Fruit fly (Drosophila melanogaster) whole organism, embryonic: ENCODE results near the gene Vha16-2.

Experiments
- B-H1 ChIP-seq: fragments of 200-800 bp; sonication (Bioruptor generic); IDR thresholded peaks from 3 replicates; pipeline ENCODE4 v1.3.6; 2022; ENCODE audit warnings: missing biosample characterization, missing genetic modification characterization
- CG10147 ChIP-seq: fragments of 200-800 bp; sonication (Bioruptor generic); optimal IDR thresholded peaks from 2 replicates; lab custom pipeline; 2019; ENCODE audit warnings: missing biosample characterization, mild to moderate bottlenecking, missing genetic modification characterization, moderate library complexity
- CG10267 ChIP-seq: fragments of 200-800 bp; sonication (Bioruptor generic); optimal IDR thresholded peaks from 2 replicates; lab custom pipeline; 2018; ENCODE audit warnings: missing biosample characterization, mild to moderate bottlenecking, missing genetic modification characterization, moderate library complexity
- CG10462 ChIP-seq: fragments of 200-800 bp; sonication (Bioruptor generic); optimal IDR thresholded peaks from 2 replicates; lab custom pipeline; 2016; ENCODE audit warnings: missing biosample characterization, missing genetic modification characterization
- CG10979 ChIP-seq: fragments of 200-800 bp; sonication (Bioruptor generic); optimal IDR thresholded peaks from 2 replicates; lab custom pipeline; 2018; ENCODE audit warnings: missing biosample characterization, mild to moderate bottlenecking, missing genetic modification characterization, moderate library complexity
- CG11247 ChIP-seq: fragments of 200-800 bp; sonication (Bioruptor generic); IDR thresholded peaks from 2 replicates; pipeline ENCODE4 v1.3.6; 2022; ENCODE audit warnings: missing biosample characterization, missing genetic modification characterization
- CG11504 ChIP-seq: fragments of 200-800 bp; sonication (Bioruptor generic); optimal IDR thresholded peaks from 3 replicates; lab custom pipeline; 2019; ENCODE audit warnings: missing biosample characterization, mild to moderate bottlenecking, missing genetic modification characterization, moderate library complexity
- CG11695 ChIP-seq: fragments of 200-800 bp; sonication (Bioruptor generic); IDR thresholded peaks from 3 replicates; pipeline ENCODE4 v1.3.6; 2022; ENCODE audit warnings: missing biosample characterization, missing genetic modification characterization
- CG1233 ChIP-seq: fragments of 200-800 bp; sonication (Bioruptor generic); optimal IDR thresholded peaks from 4 replicates; lab custom pipeline; 2018; ENCODE audit warnings: missing biosample characterization, mild to moderate bottlenecking, missing genetic modification characterization
- CG13624 ChIP-seq: fragments of 200-800 bp; sonication (Bioruptor generic); optimal IDR thresholded peaks from 2 replicates; lab custom pipeline; 2016; ENCODE audit warnings: missing biosample characterization, missing genetic modification characterization
- CG13775 ChIP-seq: fragments of 200-800 bp; sonication (Bioruptor generic); optimal IDR thresholded peaks from 3 replicates; lab custom pipeline; 2017; ENCODE audit warnings: missing biosample characterization, mild to moderate bottlenecking, missing genetic modification characterization
- CG16779 ChIP-seq: fragments of 200-800 bp; sonication (Bioruptor generic); IDR thresholded peaks from 2 replicates; pipeline ENCODE4 v1.3.6; 2022; ENCODE audit warnings: missing biosample characterization, missing genetic modification characterization
- CG1792 ChIP-seq: fragments of 200-800 bp; sonication (Bioruptor generic); optimal IDR thresholded peaks from 2 replicates; lab custom pipeline; 2016; ENCODE audit warnings: missing biosample characterization, missing genetic modification characterization
- CG18011 ChIP-seq: fragments of 200-800 bp; sonication (Bioruptor generic); optimal IDR thresholded peaks from 2 replicates; lab custom pipeline; 2017; ENCODE audit warnings: missing biosample characterization, missing genetic modification characterization, mild to moderate bottlenecking, moderate library complexity, missing genotype
- CG3281 ChIP-seq: fragments of 200-800 bp; sonication (Bioruptor generic); optimal IDR thresholded peaks from 3 replicates; lab custom pipeline; 2017; ENCODE audit warnings: missing biosample characterization, mild to moderate bottlenecking, missing genetic modification characterization
- CG33213 ChIP-seq: fragments of 200-800 bp; sonication (Bioruptor generic); optimal IDR thresholded peaks from 3 replicates; lab custom pipeline; 2016; ENCODE audit warnings: missing biosample characterization, missing genetic modification characterization
- CG3995 ChIP-seq: fragments of 200-800 bp; sonication (Bioruptor generic); optimal IDR thresholded peaks from 3 replicates; lab custom pipeline; 2016; ENCODE audit warnings: missing biosample characterization, missing genetic modification characterization
- CG42726 ChIP-seq: fragments of 200-800 bp; sonication (Bioruptor generic); IDR thresholded peaks from 2 replicates; pipeline ENCODE4 v1.3.6; 2022; ENCODE audit warnings: missing biosample characterization, missing genetic modification characterization; ENCODE audit not compliant: partially characterized antibody
- CG4282 ChIP-seq: fragments of 200-800 bp; sonication (Bioruptor generic); optimal IDR thresholded peaks from 2 replicates; lab custom pipeline; 2016; ENCODE audit warnings: missing biosample characterization, missing genetic modification characterization
- CG5180 ChIP-seq: fragments of 200-800 bp; sonication (Bioruptor generic); optimal IDR thresholded peaks from 3 replicates; lab custom pipeline; 2017; ENCODE audit warnings: missing biosample characterization, missing genetic modification characterization, mild to moderate bottlenecking, moderate library complexity, missing genetic modification reagents
- CG6689 ChIP-seq: fragments of 200-800 bp; sonication (Bioruptor generic); IDR thresholded peaks from 2 replicates; pipeline ENCODE4 v1.3.6; 2022; ENCODE audit warnings: missing biosample characterization, missing genetic modification characterization
- CG7786 ChIP-seq: fragments of 200-800 bp; sonication (Bioruptor generic); optimal IDR thresholded peaks from 2 replicates; lab custom pipeline; 2016; ENCODE audit warnings: missing biosample characterization, missing genetic modification characterization
- CG8359 ChIP-seq: fragments of 200-800 bp; sonication (Bioruptor generic); optimal IDR thresholded peaks from 2 replicates; lab custom pipeline; 2017; ENCODE audit warnings: missing biosample characterization, mild to moderate bottlenecking, missing genetic modification characterization, borderline replicate concordance
- CG8924 ChIP-seq: fragments of 200-800 bp; optimal IDR thresholded peaks from 3 replicates; lab custom pipeline; 2019; ENCODE audit warnings: missing biosample characterization, mild to moderate bottlenecking, missing genetic modification characterization, moderate library complexity
- CG9437 ChIP-seq: fragments of 200-800 bp; sonication (Bioruptor generic); optimal IDR thresholded peaks from 2 replicates; lab custom pipeline; 2018; ENCODE audit warnings: missing biosample characterization, mild to moderate bottlenecking, missing genetic modification characterization
- D19A ChIP-seq: fragments of 200-800 bp; optimal IDR thresholded peaks from 3 replicates; lab custom pipeline; 2019; ENCODE audit warnings: missing biosample characterization, mild to moderate bottlenecking, missing genetic modification characterization, moderate library complexity
- Dref ChIP-seq: fragments of 200-800 bp; sonication (Bioruptor generic); IDR thresholded peaks from 2 replicates; pipeline ENCODE4 v1.3.6; 2022; ENCODE audit warnings: missing biosample characterization, missing genetic modification characterization
- Hr3 ChIP-seq: fragments of 200-800 bp; sonication (Bioruptor generic); optimal IDR thresholded peaks from 3 replicates; lab custom pipeline; 2016; ENCODE audit warnings: missing biosample characterization, missing genetic modification characterization
- NC2α ChIP-seq: fragments of 200-800 bp; sonication (Bioruptor generic); optimal IDR thresholded peaks from 2 replicates; lab custom pipeline; 2016; ENCODE audit warnings: missing biosample characterization, missing genetic modification characterization
- Sox100B ChIP-seq: fragments of 200-800 bp; sonication (Bioruptor generic); optimal IDR thresholded peaks from 3 replicates; lab custom pipeline; 2018; ENCODE audit warnings: missing biosample characterization, mild to moderate bottlenecking, missing genetic modification characterization
- Taf1 ChIP-seq: fragments of 200-800 bp; sonication (Bioruptor generic); IDR thresholded peaks from 2 replicates; pipeline ENCODE4 v1.3.6; 2022; ENCODE audit warnings: missing biosample characterization, missing genetic modification characterization
- Xrp1 ChIP-seq: fragments of 200-800 bp; sonication (Bioruptor generic); IDR thresholded peaks from 2 replicates; pipeline ENCODE4 v1.3.6; 2022; ENCODE audit warnings: missing biosample characterization, missing genetic modification characterization
- YL-1 ChIP-seq: fragments of 200-800 bp; sonication (Bioruptor generic); optimal IDR thresholded peaks from 3 replicates; lab custom pipeline; 2017; ENCODE audit warnings: missing biosample characterization, mild to moderate bottlenecking, missing genetic modification characterization
- bab2 ChIP-seq: fragments of 200-800 bp; sonication (Bioruptor generic); optimal IDR thresholded peaks from 2 replicates; lab custom pipeline; 2016; ENCODE audit warnings: missing biosample characterization, missing genetic modification characterization
- cad ChIP-seq: fragments of >200 bp; optimal IDR thresholded peaks from 2 replicates; lab custom pipeline; 2017; ENCODE audit warnings: missing biosample characterization, missing genetic modification characterization
- crc ChIP-seq: fragments of 200-800 bp; sonication (Bioruptor generic); optimal IDR thresholded peaks from 2 replicates; lab custom pipeline; 2016; ENCODE audit warnings: missing biosample characterization, missing genetic modification characterization
- ewg ChIP-seq: fragments of 200-800 bp; sonication (Bioruptor generic); optimal IDR thresholded peaks from 3 replicates; lab custom pipeline; 2017; ENCODE audit warnings: mild to moderate bottlenecking, missing biosample characterization, missing genetic modification reagents, missing genetic modification characterization
- exex ChIP-seq: fragments of 200-800 bp; sonication (Bioruptor generic); optimal IDR thresholded peaks from 4 replicates; lab custom pipeline; 2018; ENCODE audit warnings: missing biosample characterization, mild to moderate bottlenecking, missing genetic modification characterization, moderate library complexity
- gro ChIP-seq: fragments of 200-800 bp; sonication (Bioruptor generic); optimal IDR thresholded peaks from 2 replicates; lab custom pipeline; 2016; ENCODE audit warnings: missing biosample characterization, missing genetic modification characterization
- ham ChIP-seq: fragments of 200-800 bp; sonication (Bioruptor generic); IDR thresholded peaks from 2 replicates; pipeline ENCODE4 v1.3.6; 2022; ENCODE audit warnings: missing biosample characterization, missing genetic modification characterization
- hbn ChIP-seq: fragments of 200-800 bp; sonication (Bioruptor generic); IDR thresholded peaks from 2 replicates; pipeline ENCODE4 v1.3.6; 2022; ENCODE audit warnings: missing biosample characterization, missing genetic modification characterization; ENCODE audit not compliant: partially characterized antibody
- lilli ChIP-seq: fragments of 200-800 bp; sonication (Bioruptor generic); optimal IDR thresholded peaks from 3 replicates; lab custom pipeline; 2016; ENCODE audit warnings: missing biosample characterization, missing genetic modification characterization
- otp ChIP-seq: fragments of 200-800 bp; sonication (Bioruptor generic); IDR thresholded peaks from 3 replicates; pipeline ENCODE4, ENCODE4 v1.3.6; 2022; ENCODE audit warnings: missing biosample characterization, missing genetic modification characterization
- p53 ChIP-seq: fragments of 200-800 bp; sonication (Bioruptor generic); optimal IDR thresholded peaks from 2 replicates; lab custom pipeline; 2016; ENCODE audit warnings: missing biosample characterization, missing genetic modification characterization
- pnt ChIP-seq: fragments of 200-800 bp; sonication (Bioruptor generic); optimal IDR thresholded peaks from 3 replicates; lab custom pipeline; 2016; ENCODE audit warnings: missing biosample characterization, missing genetic modification characterization
- pum ChIP-seq: fragments of 200-800 bp; sonication (Bioruptor generic); optimal IDR thresholded peaks from 2 replicates; lab custom pipeline; 2016; ENCODE audit warnings: missing biosample characterization, missing genetic modification characterization
- sd ChIP-seq: fragments of 200-800 bp; sonication (Bioruptor generic); optimal IDR thresholded peaks from 3 replicates; lab custom pipeline; 2018; ENCODE audit warnings: missing biosample characterization, mild to moderate bottlenecking, missing genetic modification characterization, moderate library complexity
- slbo ChIP-seq: fragments of 200-800 bp; sonication (Bioruptor generic); IDR thresholded peaks from 2 replicates; pipeline ENCODE4 v1.3.6; 2022; ENCODE audit warnings: missing biosample characterization, missing genetic modification characterization
- so ChIP-seq: fragments of 200-800 bp; sonication (Bioruptor generic); IDR thresholded peaks from 3 replicates; pipeline ENCODE4 v1.3.6; 2022; ENCODE audit warnings: missing biosample characterization, missing genetic modification characterization
- ttk ChIP-seq: fragments of 200-800 bp; sonication (Bioruptor generic); IDR thresholded peaks from 2 replicates; pipeline ENCODE4 v2.1.2; 2022; ENCODE audit warnings: missing biosample characterization, missing genetic modification characterization

The Vha16-2 gene

DNA sequence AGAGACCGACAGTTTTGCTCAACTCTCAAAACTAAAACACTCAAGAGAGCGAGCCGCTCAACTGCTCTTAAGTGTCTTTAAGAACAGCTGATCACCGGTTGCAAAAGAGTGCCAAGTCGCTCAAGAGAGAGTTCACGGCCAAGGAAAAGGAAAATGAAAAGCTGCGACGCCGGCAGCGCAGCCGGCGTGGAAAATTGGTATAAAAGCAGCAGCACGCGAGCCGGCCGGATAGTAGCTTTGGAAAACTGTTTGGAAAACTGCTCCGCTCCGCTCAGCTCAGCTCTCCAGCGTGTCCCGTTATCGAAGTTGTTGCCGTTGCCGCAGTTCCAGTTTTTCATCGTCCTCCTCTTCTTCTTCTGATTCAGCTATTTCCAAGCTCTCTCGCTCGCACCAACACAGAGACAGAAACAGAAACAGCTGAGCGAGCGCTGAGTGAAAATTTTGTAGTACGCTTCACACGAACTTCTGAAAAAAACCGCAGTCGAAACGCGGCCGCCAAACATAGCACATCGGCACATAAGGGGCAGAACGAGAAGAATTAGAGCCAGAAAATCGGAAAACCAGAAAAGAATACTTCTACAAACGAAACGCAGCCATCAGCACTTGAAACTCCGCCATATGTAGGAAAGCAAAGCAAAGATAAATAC, 12.7 kb downstream of the Vha16-2 start, which contains the start of gene chrb (continued):
- TF ChIP-seq D19A (tag; lab: Kevin White, UChicago) = peak; percentile 55
- peak; percentile 21 for TF ChIP-seq pnt
- no peak for TF ChIP-seq Taf1
- peak; percentile 51 for TF ChIP-seq CG13775 (GFP tag; lab: Kevin White, UChicago)
- no peak for TF ChIP-seq ttk (GFP tag; lab: Robert Waterston, UW)
- peak; percentile 10 for TF ChIP-seq gro (GFP tag; lab: Kevin White, UChicago)
- TF ChIP-seq cad (GFP tag; lab: Kevin White, UChicago) = peak; percentile 41
- TF ChIP-seq CG10267 (tag; lab: Kevin White, UChicago) = peak; percentile 30
- TF ChIP-seq exex (tag; lab: Kevin White, UChicago) = peak; percentile 31
- no peak for TF ChIP-seq CG6689 (GFP tag; lab: Robert Waterston, UW)
- peak; percentile 39; the same call in 1 of the 2 replicates for TF ChIP-seq CG11247
- no peak for TF ChIP-seq crc (GFP tag; lab: Kevin White, UChicago)
- TF ChIP-seq CG4282 (GFP tag; lab: Kevin White, UChicago) = peak; percentile 43
- TF ChIP-seq Hr3 (GFP tag; lab: Kevin White, UChicago) = no peak
- no peak for TF ChIP-seq CG18011 (GFP tag; lab: Kevin White, UChicago)
- peak; percentile 49 for TF ChIP-seq hbn (GFP tag; lab: Robert Waterston, UW)
- TF ChIP-seq CG13624 (GFP tag; lab: Kevin White, UChicago) = peak; percentile 67
- peak; percentile 25 for TF ChIP-seq CG1233 (GFP tag; lab: Kevin White, UChicago)
- TF ChIP-seq pum (GFP tag; lab: Kevin White, UChicago) = peak; percentile 4
- peak; percentile 16 for TF ChIP-seq CG1792 (GFP tag; lab: Kevin White, UChicago)
- peak; percentile 58; the same call in 1 of the 2 replicates for TF ChIP-seq Xrp1 (GFP tag; lab: Robert Waterston, UW)
- peak; percentile 43 for TF ChIP-seq CG8359 (GFP tag; lab: Kevin White, UChicago)
- peak; percentile 60 for TF ChIP-seq CG11504 (tag; lab: Kevin White, UChicago)
- peak; percentile 41 for TF ChIP-seq CG10147 (GFP tag; lab: Kevin White, UChicago)
- TF ChIP-seq YL-1 (GFP tag; lab: Kevin White, UChicago) = peak; percentile 35
- TF ChIP-seq otp (GFP tag; lab: Robert Waterston, UW) = peak; percentile 76; the same call in 2 of the 3 replicates
- peak; percentile 41; the same call in 1 of the 3 replicates for TF ChIP-seq CG11695
- peak; percentile 59 for TF ChIP-seq ewg
- TF ChIP-seq sd (tag; lab: Kevin White, UChicago) = peak; percentile 65
- TF ChIP-seq B-H1 (GFP tag; lab: Robert Waterston, UW) = no peak
- peak; percentile 64 for TF ChIP-seq CG3281 (GFP tag; lab: Kevin White, UChicago)
- TF ChIP-seq NC2α (GFP tag; lab: Kevin White, UChicago) = peak; percentile 77
- peak; percentile 25; the same call in 1 of the 2 replicates for TF ChIP-seq slbo (GFP tag; lab: Robert Waterston, UW)
- peak; percentile 17 for TF ChIP-seq bab2
- peak; percentile 27 for TF ChIP-seq CG7786 (GFP tag; lab: Kevin White, UChicago)
- peak; percentile 74; the same call in 1 of the 2 replicates for TF ChIP-seq CG16779
- peak; percentile 17 for TF ChIP-seq CG33213 (GFP tag; lab: Kevin White, UChicago)
- peak; percentile 71 for TF ChIP-seq CG8924
- no peak for TF ChIP-seq CG9437 (GFP tag; lab: Kevin White, UChicago)
- peak; percentile 71 for TF ChIP-seq CG42726 (GFP tag; lab: Robert Waterston, UW)
- peak; percentile 47 for TF ChIP-seq CG10979
- peak; percentile 35 for TF ChIP-seq CG10462 (GFP tag; lab: Kevin White, UChicago)
- TF ChIP-seq CG5180 (GFP tag; lab: Kevin White, UChicago) = peak; percentile 63
- TF ChIP-seq ham (GFP tag; lab: Robert Waterston, UW) = no peak
- TF ChIP-seq Dref (GFP tag; lab: Robert Waterston, UW) = no peak
- TF ChIP-seq lilli (GFP tag; lab: Kevin White, UChicago) = peak; percentile 69
- TF ChIP-seq CG3995 (GFP tag; lab: Kevin White, UChicago) = no peak
- TF ChIP-seq so (GFP tag; lab: Robert Waterston, UW) = peak; percentile 81; the same call in 2 of the 3 replicates
- TF ChIP-seq p53 = peak; percentile 58
- TF ChIP-seq Sox100B = no peak
